Worm (Caenorhabditis elegans) whole organism, L2 larva: ENCODE data around the gene R07E5.19.
"Not testable (repeated sequence)": the region's sequence is repeated elsewhere in the genome, so short reads cannot be mapped to it uniquely, and the experiment has no call there.

ENCODE experiments used
- C34F6.9 ChIP-seq: fragments of 150-350 bp; optimal IDR thresholded peaks from 2 replicates; lab custom pipeline; 2014; ENCODE audit warnings: missing biosample characterization, missing genetic modification characterization
- F13H6.1 ChIP-seq: sonication (generic microtip); optimal IDR thresholded peaks from 2 replicates; lab custom pipeline; 2016; ENCODE audit warnings: missing genetic modification characterization, missing compliant biosample characterization
- Y55F3AM.14 ChIP-seq: fragments of 200-800 bp; sonication (Bioruptor generic); optimal IDR thresholded peaks from 2 replicates; lab custom pipeline; 2018; ENCODE audit warnings: mild to moderate bottlenecking, missing genetic modification characterization, missing compliant biosample characterization
- ZK546.5 ChIP-seq: sonication (generic microtip); optimal IDR thresholded peaks from 2 replicates; lab custom pipeline; 2017; ENCODE audit warnings: missing biosample characterization, missing genetic modification characterization
- alr-1 ChIP-seq: fragments of 150-350 bp; optimal IDR thresholded peaks from 2 replicates; lab custom pipeline; 2014; ENCODE audit warnings: missing biosample characterization, missing genetic modification characterization
- aly-2 ChIP-seq: fragments of 150-350 bp; optimal IDR thresholded peaks from 2 replicates; lab custom pipeline; 2014; ENCODE audit warnings: missing biosample characterization, missing genetic modification characterization
- ama-1 ChIP-seq: fragments of 150-350 bp; optimal IDR thresholded peaks from 2 replicates; lab custom pipeline; 2018; ENCODE audit warnings: inconsistent platforms
- blmp-1 ChIP-seq: sonication (generic microtip); optimal IDR thresholded peaks from 2 replicates; lab custom pipeline; 2017; ENCODE audit warnings: missing genetic modification characterization, mild to moderate bottlenecking, missing compliant biosample characterization, antibody characterized with exemption, moderate library complexity; ENCODE audit not compliant: insufficient read depth
- ceh-82 ChIP-seq: fragments of 150-350 bp; optimal IDR thresholded peaks from 2 replicates; lab custom pipeline; 2014; ENCODE audit warnings: missing biosample characterization, missing genetic modification characterization
- crh-2 ChIP-seq: sonication (generic microtip); optimal IDR thresholded peaks from 2 replicates; lab custom pipeline; 2017; ENCODE audit warnings: missing biosample characterization, missing genetic modification characterization
- fos-1 ChIP-seq: fragments of 150-350 bp; optimal IDR thresholded peaks from 2 replicates; lab custom pipeline; 2014; ENCODE audit warnings: missing biosample characterization, missing genetic modification characterization
- gmeb-1 ChIP-seq: fragments of 150-350 bp; optimal IDR thresholded peaks from 2 replicates; lab custom pipeline; 2014; ENCODE audit warnings: missing biosample characterization, missing genetic modification characterization
- lin-11 ChIP-seq: fragments of 150-350 bp; sonication (generic microtip); optimal IDR thresholded peaks from 2 replicates; lab custom pipeline; 2014; ENCODE audit warnings: missing biosample characterization, missing genetic modification characterization, inconsistent platforms, mixed read lengths
- lin-13 ChIP-seq: fragments of 150-350 bp; optimal IDR thresholded peaks from 2 replicates; lab custom pipeline; 2014; ENCODE audit warnings: missing biosample characterization, missing genetic modification reagents, missing genetic modification characterization
- lin-39 ChIP-seq: fragments of 150-350 bp; optimal IDR thresholded peaks from 2 replicates; lab custom pipeline; 2014; ENCODE audit warnings: missing biosample characterization, missing genetic modification reagents, missing genetic modification characterization
- lsy-2 ChIP-seq, 2 experiments: fragments of 150-350 bp in 1 of 2; sonication (generic microtip) in 1 of 2; optimal IDR thresholded peaks; 2 replicates each; lab custom pipeline; 2014 to 2017; ENCODE audit warnings: missing biosample characterization in 2 of 2, missing genetic modification characterization in 2 of 2
- mab-5 ChIP-seq: fragments of 150-350 bp; optimal IDR thresholded peaks from 2 replicates; lab custom pipeline; 2014; ENCODE audit warnings: missing biosample characterization, missing genetic modification characterization
- nhr-10 ChIP-seq: sonication (generic microtip); optimal IDR thresholded peaks from 2 replicates; lab custom pipeline; 2017; ENCODE audit warnings: missing biosample characterization, missing genetic modification characterization
- nhr-11 ChIP-seq: fragments of 150-350 bp; optimal IDR thresholded peaks from 2 replicates; lab custom pipeline; 2014; ENCODE audit warnings: missing biosample characterization, missing genetic modification characterization
- nhr-12 ChIP-seq: fragments of 150-350 bp; optimal IDR thresholded peaks from 2 replicates; lab custom pipeline; 2014; ENCODE audit warnings: missing biosample characterization, missing genetic modification characterization
- nhr-129 ChIP-seq: fragments of 150-350 bp; optimal IDR thresholded peaks from 2 replicates; lab custom pipeline; 2014; ENCODE audit warnings: missing biosample characterization, missing genetic modification characterization
- nhr-21 ChIP-seq: fragments of 150-350 bp; optimal IDR thresholded peaks from 2 replicates; lab custom pipeline; 2014; ENCODE audit warnings: missing biosample characterization, missing genetic modification characterization
- nhr-25 ChIP-seq: fragments of 150-350 bp; sonication (generic microtip); optimal IDR thresholded peaks from 3 replicates; lab custom pipeline; 2014; ENCODE audit warnings: missing biosample characterization, missing genetic modification characterization
- nhr-6 ChIP-seq: fragments of 150-350 bp; optimal IDR thresholded peaks from 2 replicates; lab custom pipeline; 2014; ENCODE audit warnings: missing biosample characterization, missing genetic modification characterization
- nhr-77 ChIP-seq: fragments of 150-350 bp; optimal IDR thresholded peaks from 2 replicates; lab custom pipeline; 2014; ENCODE audit warnings: missing biosample characterization, missing genetic modification characterization
- peb-1 ChIP-seq: fragments of 150-350 bp; optimal IDR thresholded peaks from 2 replicates; lab custom pipeline; 2014; ENCODE audit warnings: missing biosample characterization, missing genetic modification characterization
- sem-4 ChIP-seq: fragments of 150-350 bp; optimal IDR thresholded peaks from 2 replicates; lab custom pipeline; 2014; ENCODE audit warnings: missing biosample characterization, missing genetic modification reagents, missing genetic modification characterization
- skn-1 ChIP-seq: sonication (generic microtip); optimal IDR thresholded peaks from 2 replicates; lab custom pipeline; 2017; ENCODE audit warnings: missing biosample characterization, missing genetic modification characterization
- sma-3 ChIP-seq: sonication (generic microtip); optimal IDR thresholded peaks from 2 replicates; lab custom pipeline; 2016; ENCODE audit warnings: missing genetic modification reagents, missing genetic modification characterization, missing compliant biosample characterization
- sma-9 ChIP-seq, 2 experiments: fragments of 150-350 bp in 1 of 2; sonication (generic microtip) in 1 of 2; optimal IDR thresholded peaks; 2 replicates each; lab custom pipeline; 2014 to 2016; ENCODE audit warnings: missing genetic modification characterization in 2 of 2, mild to moderate bottlenecking in 1 of 2, missing biosample characterization in 1 of 2, missing compliant biosample characterization in 1 of 2, missing genetic modification reagents in 1 of 2, moderate library complexity in 1 of 2
- snpc-4 ChIP-seq: fragments of 150-350 bp; optimal IDR thresholded peaks from 2 replicates; lab custom pipeline; 2014; ENCODE audit warnings: missing biosample characterization, missing genetic modification characterization
- unc-55 ChIP-seq: fragments of 150-350 bp; sonication (generic microtip); optimal IDR thresholded peaks from 3 replicates; lab custom pipeline; 2014; ENCODE audit warnings: missing biosample characterization, missing genetic modification reagents, missing genetic modification characterization
- zag-1 ChIP-seq: fragments of 150-350 bp; optimal IDR thresholded peaks from 2 replicates; lab custom pipeline; 2014; ENCODE audit warnings: missing biosample characterization, missing genetic modification characterization
- ztf-11 ChIP-seq: sonication (generic microtip); optimal IDR thresholded peaks from 2 replicates; lab custom pipeline; 2017; ENCODE audit warnings: missing biosample characterization, missing genetic modification characterization

Gene R07E5.19

DNA sequence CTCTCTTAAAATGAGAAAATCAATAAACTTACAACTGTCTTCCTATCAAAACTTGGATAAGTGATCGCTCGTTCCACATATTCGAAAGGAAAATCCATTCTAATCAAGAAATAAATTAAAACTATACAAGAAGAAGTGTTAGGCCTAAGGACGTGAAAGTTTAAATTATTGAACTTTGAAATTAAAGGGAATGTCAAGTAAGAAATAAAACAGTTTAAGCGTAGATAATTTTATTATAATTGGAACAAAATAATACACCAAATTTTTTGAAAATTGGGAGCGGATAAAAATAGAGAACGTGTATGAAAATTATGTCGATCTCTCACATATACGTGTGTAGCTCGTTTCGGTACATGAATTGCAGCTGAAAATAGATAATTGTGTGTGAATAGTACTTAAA is 11.5 kb upstream of the R07E5.19 start, which contains the start of gene C28A5.6:
C28A5.6 (minus strand) TSS at position 101 of the 400 bp plus-strand sequence.
- TF ChIP-seq F13H6.1 (tag; lab: Kevin White, UChicago) (no peak), nhr-77 (tag; lab: Kevin White, UChicago) (no peak), lin-11 (tag; lab: Kevin White, UChicago) (no peak), alr-1 (no peak), blmp-1 (tag; lab: Kevin White, UChicago) (no peak), skn-1 (no peak), lsy-2 (tag; optimal IDR thresholded peaks at IDR 0.05; lab: Kevin White, UChicago) (no peak), sma-3 (GFP tag; lab: Kevin White, UChicago) (no peak), Y55F3AM.14 (GFP tag; lab: Kevin White, UChicago) (no peak), nhr-11 (tag; lab: Kevin White, UChicago) (no peak), gmeb-1 (no peak), aly-2 (tag; lab: Kevin White, UChicago) (no peak), lin-13 (GFP tag; lab: Kevin White, UChicago) (no peak), nhr-12 (tag; lab: Kevin White, UChicago) (no peak), C34F6.9 (tag; lab: Kevin White, UChicago) (no peak), sem-4 (tag; lab: Kevin White, UChicago) (no peak), ceh-82 (tag; lab: Kevin White, UChicago) (no peak)
- TF ChIP-seq, all 48 proteins: peak for 0

DNA sequence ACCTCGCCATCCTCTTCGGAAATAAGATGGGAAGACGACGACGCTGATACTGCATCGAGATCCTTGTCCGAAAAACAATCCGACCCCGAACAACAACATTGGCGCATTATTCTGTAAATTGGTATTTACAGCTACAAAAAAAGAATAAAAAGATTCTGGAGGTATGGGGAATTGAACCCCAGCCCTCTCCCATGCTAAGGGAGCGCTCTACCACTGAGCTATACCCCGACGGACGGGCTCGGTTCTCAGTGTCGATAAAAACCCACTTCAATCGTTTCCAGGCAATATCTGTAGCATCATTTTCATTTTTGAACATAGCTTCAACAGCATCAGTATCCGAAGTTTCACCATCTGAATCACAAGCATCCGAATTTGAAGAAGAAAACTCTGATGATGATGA is 10.9 kb upstream of the R07E5.19 start:
- TF ChIP-seq peb-1 (tag; lab: Kevin White, UChicago) (no peak), zag-1 (tag; lab: Kevin White, UChicago) (no peak), crh-2 (tag; lab: Kevin White, UChicago) (no peak), ztf-11 (tag; lab: Kevin White, UChicago) (no peak), mab-5 (tag; lab: Kevin White, UChicago) (no peak), ceh-82 (tag; lab: Kevin White, UChicago) (no peak), unc-55 (GFP tag; lab: Kevin White, UChicago) (peak; percentile 11), ZK546.5 (no peak), lin-39 (no peak), nhr-129 (tag; lab: Kevin White, UChicago) (peak; percentile 14)

DNA sequence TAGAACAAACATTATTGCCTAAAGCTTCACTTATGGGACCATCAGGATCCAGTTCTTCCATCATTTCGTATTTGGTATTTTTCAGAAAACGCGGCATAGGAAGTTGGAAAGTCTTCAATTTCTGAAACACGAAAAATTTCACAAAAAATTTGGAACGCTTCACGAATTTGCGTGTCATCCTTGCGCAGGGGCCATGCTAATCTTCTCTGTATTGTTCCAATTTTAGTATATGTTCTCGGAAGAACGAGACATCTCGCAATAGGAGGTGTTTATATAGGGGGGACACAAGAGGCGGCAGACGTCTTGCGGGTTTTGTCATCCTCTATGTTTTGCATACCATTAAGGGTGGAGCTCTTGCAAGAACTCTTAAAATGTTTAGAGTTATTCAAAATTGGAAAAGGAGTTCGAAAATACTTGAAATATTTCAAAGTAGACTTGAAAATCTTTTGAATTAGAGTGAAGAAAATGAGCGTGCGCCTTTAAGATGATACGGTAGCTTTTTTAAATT is 8.9 kb upstream of the R07E5.19 start:
- TF ChIP-seq snpc-4 (tag; lab: Kevin White, UChicago): peak; percentile 95
- peak; percentile 13 for TF ChIP-seq sma-9 (GFP tag; optimal IDR thresholded peaks at IDR 0.05; lab: Kevin White, UChicago)
- not testable (repeated sequence) for TF ChIP-seq sma-9 (tag; optimal IDR thresholded peaks at IDR 0.05; lab: Kevin White, UChicago)
- peak; percentile 37 to 44 for TF ChIP-seq lsy-2 (tag; optimal IDR thresholded peaks at IDR 0.05; lab: Kevin White, UChicago)

DNA sequence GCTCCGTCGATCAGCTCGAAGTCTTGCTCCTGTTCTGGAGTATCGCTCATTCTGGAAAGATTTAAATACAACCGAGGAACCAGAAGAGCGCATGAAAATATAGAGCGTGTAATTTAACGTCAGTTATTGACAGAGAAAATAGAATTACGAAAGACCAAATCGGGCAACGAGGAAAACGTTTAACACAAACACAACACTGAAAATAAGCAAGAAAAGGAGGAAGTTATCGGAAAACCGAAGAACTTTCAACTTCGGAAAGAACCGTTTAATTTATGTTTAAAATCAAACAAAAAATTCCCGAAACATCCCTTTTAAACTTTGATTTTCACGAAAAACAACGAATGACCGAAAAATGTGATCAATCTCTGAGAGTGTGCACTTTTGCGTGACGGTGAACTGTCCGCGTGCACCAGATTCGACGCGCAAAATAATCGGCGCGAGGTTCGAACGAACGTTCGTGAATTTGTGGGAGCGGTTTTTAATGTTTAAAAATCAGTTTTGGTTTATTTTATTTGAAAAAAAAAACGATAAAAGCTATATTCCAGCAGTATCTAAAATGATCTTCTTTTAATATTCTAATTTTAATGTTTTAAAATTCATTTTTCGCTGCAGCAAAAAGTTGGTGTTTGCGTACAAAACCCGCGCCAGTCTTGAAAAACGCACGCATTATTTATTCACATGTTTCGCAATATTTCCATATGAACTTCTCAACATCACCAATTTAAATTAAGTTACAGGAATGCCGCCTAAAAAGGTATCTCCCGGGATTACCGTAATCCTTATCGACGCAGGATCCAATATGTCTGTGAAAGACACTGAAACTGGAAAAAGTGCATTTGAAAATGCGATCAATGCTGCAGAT is 1.5 kb upstream of the R07E5.19 start, which contains the start of the genes R07E5.7 and cku-80:
R07E5.7 (minus strand) TSS at position 51 of the 862 bp plus-strand sequence.
cku-80 (plus strand) TSS at position 732 of the 862 bp plus-strand sequence.
- TF ChIP-seq mab-5 (tag; lab: Kevin White, UChicago) (peak; percentile 6), snpc-4 (tag; lab: Kevin White, UChicago) (peak; percentile 58), lin-13 (GFP tag; lab: Kevin White, UChicago) (peak; percentile 52), ama-1 (lab: Kevin White, UChicago) (peak; percentile 48), C34F6.9 (tag; lab: Kevin White, UChicago) (peak; percentile 73), sma-3 (GFP tag; lab: Kevin White, UChicago) (peak; percentile 67), nhr-129 (tag; lab: Kevin White, UChicago) (peak; percentile 38), nhr-21 (tag; lab: Kevin White, UChicago) (peak; percentile 38), nhr-25 (peak; percentile 20), sma-9 (GFP tag; optimal IDR thresholded peaks at IDR 0.05; lab: Kevin White, UChicago) (peak; percentile 61), sma-9 (tag; optimal IDR thresholded peaks at IDR 0.05; lab: Kevin White, UChicago) (no peak), lsy-2 (tag; optimal IDR thresholded peaks at IDR 0.05; lab: Kevin White, UChicago) (peak; percentile 61 to 82), F13H6.1 (tag; lab: Kevin White, UChicago) (peak; percentile 59), gmeb-1 (peak; percentile 88), nhr-10 (tag; lab: Kevin White, UChicago) (no peak), unc-55 (GFP tag; lab: Kevin White, UChicago) (peak; percentile 62), ztf-11 (tag; lab: Kevin White, UChicago) (no peak), fos-1 (tag; lab: Kevin White, UChicago) (no peak), nhr-6 (tag; lab: Kevin White, UChicago) (no peak), sem-4 (tag; lab: Kevin White, UChicago) (no peak), lin-11 (tag; lab: Kevin White, UChicago) (peak; percentile 43), crh-2 (tag; lab: Kevin White, UChicago) (peak; percentile 66), Y55F3AM.14 (GFP tag; lab: Kevin White, UChicago) (no peak)
